Fruit fly (Drosophila melanogaster) whole organism, prepupa: ENCODE data around the gene Hsp67Bc.

ENCODE experiments used
- Blimp-1 ChIP-seq: fragments of 200-800 bp; sonication (Bioruptor generic); optimal IDR thresholded peaks from 3 replicates; lab custom pipeline; 2017; ENCODE audit warnings: missing biosample characterization, missing genetic modification characterization, mild to moderate bottlenecking, moderate library complexity, missing genetic modification reagents
- CG3032 ChIP-seq: fragments of 200-800 bp; optimal IDR thresholded peaks from 2 replicates; lab custom pipeline; 2019; ENCODE audit warnings: missing biosample characterization, mild to moderate bottlenecking, missing genetic modification characterization, moderate library complexity
- CG31627 ChIP-seq: fragments of 200-800 bp; sonication (Bioruptor generic); optimal IDR thresholded peaks from 3 replicates; lab custom pipeline; 2016; ENCODE audit warnings: missing biosample characterization, missing genetic modification characterization
- CG6163 ChIP-seq: fragments of 200-800 bp; sonication (Bioruptor generic); IDR thresholded peaks from 3 replicates; pipeline ENCODE4 v1.3.6; 2022; ENCODE audit warnings: missing biosample characterization, missing genetic modification characterization
- Ets21C ChIP-seq: fragments of 200-800 bp; sonication (Bioruptor generic); optimal IDR thresholded peaks from 3 replicates; lab custom pipeline; 2016; ENCODE audit warnings: missing biosample characterization, missing genetic modification characterization
- Hr4 ChIP-seq: fragments of 200-800 bp; sonication (Bioruptor generic); optimal IDR thresholded peaks from 3 replicates; lab custom pipeline; 2016; ENCODE audit warnings: missing biosample characterization, missing genetic modification characterization
- Sox14 ChIP-seq: fragments of 200-800 bp; sonication (Bioruptor generic); optimal IDR thresholded peaks from 3 replicates; lab custom pipeline; 2016; ENCODE audit warnings: missing biosample characterization, missing genetic modification characterization
- esn ChIP-seq: fragments of 200-800 bp; sonication (Bioruptor generic); optimal IDR thresholded peaks from 2 replicates; lab custom pipeline; 2016; ENCODE audit warnings: missing biosample characterization, mild to moderate bottlenecking, missing genetic modification characterization, moderate library complexity
- pdm3 ChIP-seq: fragments of 200-800 bp; sonication (Bioruptor generic); optimal IDR thresholded peaks from 3 replicates; lab custom pipeline; 2016; ENCODE audit warnings: missing biosample characterization, missing genetic modification characterization
- spab ChIP-seq: fragments of 200-800 bp; sonication (Bioruptor generic); optimal IDR thresholded peaks from 2 replicates; lab custom pipeline; 2017; ENCODE audit warnings: missing biosample characterization, mild to moderate bottlenecking, missing genetic modification characterization, missing genetic modification reagents
- topi ChIP-seq: fragments of 200-800 bp; sonication (Bioruptor generic); optimal IDR thresholded peaks from 3 replicates; lab custom pipeline; 2016; ENCODE audit warnings: missing biosample characterization, missing genetic modification characterization

DNA sequence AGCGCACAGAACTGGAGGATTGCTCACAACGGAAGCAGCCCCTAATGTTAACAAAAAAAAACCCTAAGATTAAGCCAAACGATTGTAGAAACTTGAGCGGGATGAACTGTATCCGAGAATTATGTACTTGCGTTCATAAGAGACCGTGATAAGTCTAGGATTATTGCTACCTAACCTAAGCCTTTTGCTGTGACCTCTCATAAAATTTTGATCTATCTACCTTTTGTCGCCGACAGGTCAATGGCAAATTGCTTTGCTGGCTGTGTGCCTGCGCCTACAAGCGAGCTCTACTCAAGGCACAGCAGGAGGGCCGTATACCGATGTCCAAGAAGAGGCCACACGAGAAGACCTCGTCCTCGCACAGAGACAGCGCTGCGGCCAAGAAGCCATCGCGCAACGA lies 3.6 kb downstream of the Hsp67Bc start:
- TF ChIP-seq esn (no peak), pdm3 (GFP tag; lab: Kevin White, UChicago) (no peak), CG3032 (tag; lab: Kevin White, UChicago) (no peak), Sox14 (GFP tag; lab: Kevin White, UChicago) (no peak), CG31627 (GFP tag; lab: Kevin White, UChicago) (no peak), Ets21C (GFP tag; lab: Kevin White, UChicago) (no peak), CG6163 (GFP tag; lab: Robert Waterston, UW) (no peak), topi (GFP tag; lab: Kevin White, UChicago) (no peak), Hr4 (no peak), Blimp-1 (GFP tag; lab: Kevin White, UChicago) (no peak), spab (GFP tag; lab: Kevin White, UChicago) (no peak)
